Worm (Caenorhabditis elegans): Measurements from ENCODE around the gene cka-1.
"Not testable (repeated sequence)": the region's sequence is repeated elsewhere in the genome, so short reads cannot be mapped to it uniquely, and the experiment has no call there.

cka-1 gene

DNA sequence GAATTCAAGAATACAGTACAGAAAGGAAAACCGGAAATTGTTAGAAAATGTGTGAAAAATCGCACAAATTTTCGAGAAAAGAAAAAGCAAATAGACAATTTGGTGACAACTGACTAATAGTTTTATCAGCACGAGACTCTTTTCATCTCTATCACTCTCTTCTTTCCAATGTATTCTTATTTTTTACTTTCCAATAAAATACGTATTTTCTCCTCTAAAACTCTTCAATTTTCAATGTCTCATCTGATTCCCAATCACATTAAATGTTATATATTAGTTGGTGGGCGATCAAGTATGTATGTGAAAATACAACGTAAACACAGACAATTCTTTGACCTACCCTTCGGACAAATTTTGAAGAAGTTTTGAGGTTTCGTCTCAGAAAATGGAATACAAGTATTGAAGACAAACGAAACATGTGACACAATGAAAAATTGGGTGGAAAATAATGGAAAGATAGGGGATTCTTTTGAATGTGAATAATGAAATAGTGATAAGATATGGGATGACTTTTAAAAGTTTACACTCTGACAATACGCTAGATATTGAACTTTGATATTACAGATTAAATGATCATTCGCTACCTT lies at the start of gene cka-1:
Gene cka-1 (minus strand): TSS at position 418 of the 587 bp plus-strand sequence.
- no peak for TF ChIP-seq unc-62 (GFP tag; optimal IDR thresholded peaks at IDR 0.05)

DNA sequence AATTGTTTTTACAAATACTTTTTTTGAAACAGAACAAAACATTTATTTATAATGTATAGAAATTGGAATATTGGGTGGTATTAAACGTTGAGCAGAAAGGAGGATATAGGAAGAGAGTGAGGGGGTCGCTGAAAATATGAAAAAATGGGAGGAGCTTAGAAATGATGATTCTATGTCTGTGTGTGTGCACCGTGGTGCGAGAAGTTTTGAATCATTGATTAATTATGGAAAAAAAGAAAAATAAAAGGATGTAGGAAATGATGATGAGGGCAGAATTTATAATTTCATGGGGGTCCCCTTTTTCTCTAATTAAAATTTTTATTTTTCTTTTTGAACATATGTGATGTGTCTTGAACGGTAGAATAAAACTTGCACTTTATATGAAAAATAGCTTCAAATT lies 47.3 kb upstream of the cka-1 start, which contains the start of gene sre-4:
Gene sre-4 (minus strand): TSS at position 101 of the 400 bp plus-strand sequence.
- no peak for TF ChIP-seq unc-62 (GFP tag; optimal IDR thresholded peaks at IDR 0.05)

DNA sequence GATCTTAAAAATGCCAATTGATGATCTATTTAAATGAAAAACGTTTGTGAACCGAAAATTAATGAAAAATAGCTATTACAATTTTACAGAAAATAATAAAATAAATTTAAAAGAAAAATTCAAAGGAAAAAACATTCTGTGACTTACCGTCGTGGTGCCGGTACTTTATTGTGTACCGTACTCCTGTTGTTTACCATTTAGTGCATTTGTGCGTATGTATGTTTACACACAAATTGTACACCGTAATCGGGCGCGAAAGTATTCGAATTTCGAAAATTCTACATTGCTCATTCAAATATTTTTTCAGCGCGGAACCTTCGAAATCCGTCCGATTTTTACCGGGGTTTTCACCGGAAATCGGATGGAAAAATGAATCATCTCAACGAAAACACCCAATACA lies 40.6 kb upstream of the cka-1 start, which contains the start of gene T13F2.6:
Gene T13F2.6 (plus strand): TSS at position 306 of the 400 bp plus-strand sequence.
- no peak for TF ChIP-seq unc-62 (GFP tag; optimal IDR thresholded peaks at IDR 0.05)

DNA sequence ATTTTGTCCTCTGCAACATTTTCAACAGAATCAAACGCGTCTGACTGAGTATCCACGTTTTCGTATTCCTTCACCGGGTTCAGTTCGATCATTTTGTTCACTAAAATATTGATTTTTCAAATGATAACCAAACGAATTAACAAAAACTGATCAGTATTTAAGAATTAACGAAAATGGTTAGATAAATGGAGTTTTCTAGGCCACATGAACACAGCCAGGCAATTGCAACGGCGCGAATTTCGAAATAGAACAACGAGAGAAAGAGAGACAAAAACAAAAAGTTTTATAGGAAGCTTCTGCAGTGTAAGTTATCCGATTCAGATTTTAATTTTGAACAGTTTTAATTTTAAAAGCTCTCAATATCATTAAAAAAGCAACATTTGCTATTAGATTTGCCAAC lies 40.1 kb upstream of the cka-1 start, which contains the start of gene sna-2:
Gene sna-2 (minus strand): TSS at position 100 of the 400 bp plus-strand sequence.
- no peak for TF ChIP-seq unc-62 (GFP tag; optimal IDR thresholded peaks at IDR 0.05)

DNA sequence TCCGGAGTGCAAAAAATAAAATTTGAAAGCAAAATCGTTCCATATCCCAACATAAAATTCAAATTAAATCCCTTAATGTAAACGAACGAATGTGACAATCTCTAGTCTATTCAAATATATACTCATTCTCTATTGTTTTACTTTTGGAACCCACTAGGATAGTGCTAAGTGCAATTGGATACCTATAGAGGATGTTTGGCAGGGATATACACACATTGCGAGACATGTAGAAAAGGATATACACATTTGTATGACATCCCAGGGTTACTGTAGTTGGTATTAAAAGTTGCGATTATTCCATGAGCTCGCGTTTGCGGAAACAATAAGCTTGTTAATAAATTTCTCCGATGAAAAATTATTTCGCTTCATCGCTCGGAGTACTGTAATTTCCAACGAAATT lies 36.0 kb upstream of the cka-1 start:
- no peak for TF ChIP-seq unc-62 (GFP tag; optimal IDR thresholded peaks at IDR 0.05)

DNA sequence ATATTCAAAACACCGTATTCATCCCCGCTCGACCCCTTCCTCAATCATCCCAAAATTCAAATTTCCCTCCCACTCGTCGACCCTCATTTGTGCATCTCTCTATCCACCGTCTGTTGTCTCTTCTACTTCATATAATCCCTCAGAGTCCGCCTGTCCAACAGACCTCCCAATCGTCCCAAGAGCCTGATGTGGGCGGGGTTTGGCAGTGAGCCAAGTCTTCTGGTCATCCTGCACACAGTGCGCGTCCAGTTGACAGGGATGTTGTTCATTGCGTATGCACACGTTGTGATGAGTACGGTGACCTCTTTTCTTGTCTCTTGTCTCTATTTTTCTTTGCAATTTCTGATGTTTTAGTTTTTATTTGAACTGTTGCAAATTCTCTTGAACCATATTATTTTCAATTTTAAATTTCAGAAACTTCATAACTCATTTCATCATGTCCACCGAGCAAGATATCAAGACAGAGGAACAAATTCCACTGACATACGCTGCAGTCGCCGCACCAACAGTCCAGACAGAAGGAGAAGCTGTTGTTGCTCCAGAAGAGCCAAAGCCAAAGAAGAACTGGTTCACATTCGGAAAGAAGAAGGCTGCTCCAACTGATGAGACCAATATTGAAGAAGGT lies 34.8 kb upstream of the cka-1 start, which contains the start of gene cav-1:
Gene cav-1 (plus strand): TSS at position 415 of the 625 bp plus-strand sequence.
- no peak for TF ChIP-seq unc-62 (GFP tag; optimal IDR thresholded peaks at IDR 0.05)

DNA sequence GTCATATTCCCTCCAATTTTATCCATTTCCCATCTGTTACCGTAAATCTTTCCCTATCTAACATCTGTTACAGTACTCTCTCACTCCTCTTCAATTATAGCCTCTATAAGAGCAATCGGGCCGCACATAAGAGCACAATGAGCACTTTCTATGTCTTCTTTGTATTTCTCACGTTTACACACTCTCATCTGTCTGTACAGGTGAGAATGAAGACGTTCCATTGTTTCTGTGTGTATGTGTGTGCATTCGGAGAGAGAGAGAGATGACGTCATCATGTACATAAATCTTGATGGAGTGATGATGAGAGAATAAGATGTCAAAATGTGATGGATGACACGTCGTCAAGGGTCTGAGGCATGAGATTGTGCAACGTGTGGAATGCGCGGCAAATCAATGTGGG lies 33.4 kb upstream of the cka-1 start:
- no peak for TF ChIP-seq unc-62 (GFP tag; optimal IDR thresholded peaks at IDR 0.05)

DNA sequence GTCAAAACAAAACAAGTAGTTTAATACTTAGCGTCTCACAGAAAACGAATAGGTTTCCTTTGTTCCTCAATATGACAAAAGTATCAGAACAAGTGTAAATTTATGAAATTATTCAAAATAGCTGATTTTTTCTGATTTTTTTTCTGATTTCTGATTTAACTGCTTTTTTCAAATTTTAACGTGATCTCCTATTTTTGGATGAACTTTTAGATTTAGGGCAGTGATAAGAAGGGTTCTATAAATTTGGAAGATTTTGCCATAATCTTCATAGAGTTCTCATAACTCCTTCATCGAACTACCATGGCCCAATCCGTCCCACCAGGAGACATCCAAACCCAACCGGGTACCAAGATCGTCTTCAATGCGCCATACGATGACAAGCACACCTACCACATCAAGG lies 32.3 kb upstream of the cka-1 start, which contains the start of gene msp-78:
Gene msp-78 (plus strand): TSS at position 301 of the 400 bp plus-strand sequence.
- TF ChIP-seq unc-62 (GFP tag; optimal IDR thresholded peaks at IDR 0.05), result not testable (repeated sequence)

DNA sequence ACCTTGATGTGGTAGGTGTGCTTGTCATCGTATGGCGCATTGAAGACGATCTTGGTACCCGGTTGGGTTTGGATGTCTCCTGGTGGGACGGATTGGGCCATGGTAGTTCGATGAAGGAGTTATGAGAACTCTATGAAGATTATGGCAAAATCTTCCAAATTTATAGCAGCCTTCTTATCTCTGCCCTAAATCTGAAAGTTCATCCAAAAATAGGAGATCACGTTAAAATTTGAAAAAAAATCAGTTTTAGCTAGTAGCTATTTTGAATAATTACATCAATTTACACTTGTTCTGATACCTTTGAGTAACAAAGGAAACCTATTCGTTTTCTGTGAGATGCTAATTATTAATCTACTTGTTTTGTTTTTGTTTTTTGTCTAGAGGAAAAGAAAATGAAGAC lies 29.6 kb upstream of the cka-1 start, which contains the start of gene msp-79:
Gene msp-79 (minus strand): TSS at position 101 of the 400 bp plus-strand sequence.
- not testable (repeated sequence) for TF ChIP-seq unc-62 (GFP tag; optimal IDR thresholded peaks at IDR 0.05)

DNA sequence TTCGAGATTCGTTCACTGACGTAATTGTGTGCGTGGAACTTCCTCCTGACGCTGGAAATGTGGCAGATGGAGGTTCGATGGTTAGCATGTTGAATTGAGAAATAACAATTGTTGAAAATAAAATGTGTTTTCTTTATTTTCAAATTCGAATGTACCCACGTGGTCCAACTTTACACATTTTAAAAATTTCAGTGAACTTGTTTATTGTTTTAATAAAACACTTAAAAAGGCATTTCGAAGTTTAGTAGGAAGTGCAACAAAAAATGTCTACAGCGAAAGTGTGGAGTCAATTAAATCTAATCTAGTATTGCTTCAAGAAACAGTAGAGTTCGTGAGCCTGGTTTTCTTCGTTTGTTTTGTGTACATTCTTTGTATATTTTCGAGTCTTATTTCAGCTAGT lies 28.8 kb upstream of the cka-1 start, which contains the start of gene ssp-36:
Gene ssp-36 (minus strand): TSS at position 101 of the 400 bp plus-strand sequence.
- no peak for TF ChIP-seq unc-62 (GFP tag; optimal IDR thresholded peaks at IDR 0.05)

DNA sequence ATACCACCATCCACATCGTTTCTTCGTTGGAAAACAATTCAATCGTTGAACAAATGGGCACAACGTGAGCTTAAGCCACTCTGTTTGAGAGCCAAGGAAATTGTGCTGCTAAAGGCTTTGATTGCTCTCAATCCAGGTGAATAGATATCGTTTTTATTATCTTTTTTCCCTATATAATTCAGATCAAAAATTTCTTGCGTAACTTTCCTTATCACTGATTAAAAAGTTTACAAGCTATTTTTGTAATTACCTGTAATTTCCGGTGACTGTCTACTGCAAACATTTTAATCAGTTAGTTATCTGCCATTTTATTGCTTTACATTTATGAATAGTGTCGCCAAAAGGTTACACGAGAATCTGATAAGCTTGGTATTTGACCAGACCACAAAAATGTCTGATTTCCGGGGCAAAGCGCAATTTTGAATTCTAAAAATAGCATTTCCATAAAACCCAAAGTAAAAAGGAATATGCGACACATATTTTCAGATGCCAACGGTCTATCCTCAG lies 25.3 kb upstream of the cka-1 start:
- no peak for TF ChIP-seq unc-62 (GFP tag; optimal IDR thresholded peaks at IDR 0.05)

DNA sequence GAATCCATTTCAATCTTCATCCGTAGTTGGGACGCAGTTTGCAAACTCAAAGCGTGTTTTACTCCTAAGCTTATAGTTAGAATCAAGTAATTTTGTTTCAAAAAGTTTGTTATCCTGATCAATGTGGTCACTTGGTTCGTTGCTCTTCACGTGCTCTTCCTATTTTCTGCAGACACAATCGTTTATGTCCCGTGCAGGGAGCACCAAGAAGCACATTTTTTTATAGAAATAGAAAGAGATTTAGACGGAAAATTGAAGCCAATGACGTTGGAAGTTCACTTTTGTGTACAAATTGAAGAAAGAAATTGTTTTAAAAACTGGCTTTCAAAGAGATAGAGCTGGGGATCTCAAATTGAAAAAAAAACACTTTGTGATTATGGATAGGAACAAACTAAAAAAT lies 24.3 kb upstream of the cka-1 start:
- no peak for TF ChIP-seq unc-62 (GFP tag; optimal IDR thresholded peaks at IDR 0.05)

DNA sequence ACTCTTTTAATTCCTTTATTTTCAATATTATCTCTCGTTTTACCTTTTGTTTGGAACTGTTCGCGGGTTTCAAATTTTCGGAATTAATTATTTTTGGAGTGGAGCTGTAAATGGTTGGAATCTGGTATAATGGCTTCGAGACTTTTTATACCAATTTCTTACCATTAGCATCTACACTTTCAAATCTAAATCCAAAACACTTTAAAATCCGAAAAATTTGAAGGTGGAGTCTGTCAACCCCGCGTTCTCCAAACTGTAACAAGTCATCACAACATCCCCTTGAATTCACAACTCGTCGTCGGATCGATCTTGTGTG lies 20.0 kb upstream of the cka-1 start, which contains the start of gene nhr-97:
Gene nhr-97 (plus strand): TSS at position 217 of the 316 bp plus-strand sequence.
- no peak for TF ChIP-seq unc-62 (GFP tag; optimal IDR thresholded peaks at IDR 0.05)

DNA sequence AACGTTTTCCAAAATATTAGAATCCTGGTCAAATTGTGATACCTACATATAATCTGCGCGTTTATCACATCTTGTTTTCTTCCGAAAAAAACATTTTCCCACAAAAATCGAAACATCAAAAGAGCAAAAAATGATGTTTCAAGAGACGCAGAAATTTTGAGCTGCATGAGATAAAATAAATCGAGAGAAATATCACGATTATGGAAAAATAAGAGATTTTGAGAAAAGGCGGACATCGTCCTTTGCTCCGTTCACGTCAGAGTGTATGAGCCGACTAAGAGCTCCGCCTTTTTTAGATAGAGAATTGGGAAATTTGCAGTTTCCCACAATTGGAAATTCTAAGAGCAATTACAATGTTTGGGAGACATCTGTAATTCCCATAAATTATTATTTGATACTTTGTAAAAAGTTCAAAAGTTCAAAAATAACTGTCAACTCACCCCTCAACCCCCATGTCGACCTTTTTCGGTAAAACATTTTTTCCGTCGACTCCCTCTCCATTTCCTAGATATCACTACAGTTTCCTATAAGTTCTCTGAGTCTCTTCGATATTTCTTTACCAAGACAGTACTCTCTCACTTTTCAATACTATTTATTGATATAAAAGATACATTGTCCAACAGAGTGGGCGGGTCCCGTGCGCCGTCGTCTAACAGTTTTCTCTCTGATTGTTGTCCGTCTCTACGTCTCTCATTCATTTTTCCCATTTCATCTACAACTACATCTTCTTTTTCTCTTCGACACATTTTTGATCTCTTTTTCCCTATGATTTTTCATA lies 19.4 kb upstream of the cka-1 start:
- no peak for TF ChIP-seq unc-62 (GFP tag; optimal IDR thresholded peaks at IDR 0.05)

DNA sequence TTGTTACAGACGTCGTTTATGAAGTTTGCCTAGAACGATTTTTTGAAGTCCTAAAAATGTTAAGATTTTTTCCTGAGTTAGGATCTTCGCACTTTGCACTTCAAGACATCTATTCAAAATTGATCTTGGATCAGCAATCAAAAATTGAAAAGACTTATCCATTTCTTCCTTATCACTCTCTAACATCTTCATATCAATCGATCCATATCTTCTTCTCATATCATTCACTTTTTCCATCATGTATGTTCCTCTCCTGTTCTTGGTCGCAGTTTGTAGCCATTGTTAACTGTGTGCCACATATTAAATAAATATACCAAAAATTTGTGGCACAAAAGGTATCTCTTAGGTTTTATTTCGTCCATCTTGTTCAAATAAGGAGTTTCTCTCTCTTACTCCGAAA lies 18.3 kb upstream of the cka-1 start:
- no peak for TF ChIP-seq unc-62 (GFP tag; optimal IDR thresholded peaks at IDR 0.05)

DNA sequence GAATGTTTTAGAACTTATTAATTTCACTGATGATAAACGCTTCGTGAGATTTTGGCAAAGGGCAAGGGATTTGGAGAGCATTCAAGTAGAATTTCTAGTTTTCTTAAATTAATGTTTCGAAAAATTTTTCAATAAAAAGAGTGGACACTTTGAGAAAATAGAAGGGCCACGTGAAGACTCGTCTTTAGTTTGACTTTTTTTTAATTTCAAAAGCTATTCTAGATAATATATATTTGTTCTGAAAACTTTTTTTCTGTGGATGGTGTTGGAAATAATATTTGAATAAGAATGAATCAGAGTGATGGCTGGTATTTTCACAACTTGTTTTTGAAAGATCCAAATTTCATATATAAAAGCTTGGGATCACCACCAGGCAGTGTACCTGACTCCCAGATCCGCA lies 10.9 kb upstream of the cka-1 start, which contains the start of gene C28D4.8:
Gene C28D4.8 (minus strand): TSS at position 101 of the 400 bp plus-strand sequence.
- no peak for TF ChIP-seq unc-62 (GFP tag; optimal IDR thresholded peaks at IDR 0.05)
